Worm (Caenorhabditis elegans) whole organism, L4 larva: Measurements from ENCODE around the gene cnc-7.
A peak's percentile ranks its signal among the peaks of the same experiment; 100 is the strongest.

Experiments
- F26F4.8 ChIP-seq: fragments of 200-800 bp; sonication (Bioruptor generic); conservative IDR thresholded peaks from 2 replicates; pipeline ENCODE4 v1.3.6; 2022; ENCODE audit warnings: missing genetic modification characterization, missing compliant biosample characterization
- R02D3.7 ChIP-seq: fragments of 150-350 bp; sonication (generic microtip); optimal IDR thresholded peaks from 3 replicates; lab custom pipeline; 2014; ENCODE audit warnings: missing biosample characterization, missing genetic modification characterization
- Y48G9A.11 ChIP-seq: fragments of 200-800 bp; sonication (Bioruptor generic); IDR thresholded peaks from 2 replicates; pipeline ENCODE4 v1.3.6; 2022; ENCODE audit warnings: missing genetic modification reagents, missing genetic modification characterization, missing compliant biosample characterization
- Y5F2A.4 ChIP-seq: fragments of 200-800 bp; sonication (Bioruptor generic); optimal IDR thresholded peaks from 2 replicates; lab custom pipeline; 2018; ENCODE audit warnings: mild to moderate bottlenecking, missing genetic modification characterization, missing compliant biosample characterization
- aha-1 ChIP-seq: fragments of 150-350 bp; peaks from one replicate; lab custom pipeline; 2014; ENCODE audit warnings: missing biosample characterization, missing genetic modification characterization
- ceh-32 ChIP-seq: sonication (generic microtip); optimal IDR thresholded peaks from 2 replicates; lab custom pipeline; 2016; ENCODE audit warnings: mild to moderate bottlenecking, missing genetic modification characterization, missing compliant biosample characterization; ENCODE audit not compliant: poor library complexity
- ceh-62 ChIP-seq: sonication (generic microtip); optimal IDR thresholded peaks from 2 replicates; lab custom pipeline; 2017; ENCODE audit warnings: missing biosample characterization, missing genetic modification characterization
- ceh-82 ChIP-seq: sonication (generic microtip); optimal IDR thresholded peaks from 2 replicates; lab custom pipeline; 2017; ENCODE audit warnings: missing biosample characterization, missing genetic modification characterization
- ctbp-1 ChIP-seq: fragments of 200-800 bp; sonication (Bioruptor generic); IDR thresholded peaks from 2 replicates; pipeline ENCODE4 v1.3.6; 2022; ENCODE audit warnings: missing genetic modification reagents, missing genetic modification characterization, missing compliant biosample characterization
- daf-12 ChIP-seq: fragments of 150-350 bp; optimal IDR thresholded peaks from 2 replicates; lab custom pipeline; 2014; ENCODE audit warnings: missing biosample characterization, missing genetic modification reagents, missing genetic modification characterization
- daf-16 ChIP-seq, 3 experiments: sonication (generic microtip); optimal IDR thresholded peaks; 2 replicates each; lab custom pipeline; 2016 to 2017; ENCODE audit warnings: missing genetic modification characterization in 3 of 3, missing genetic modification reagents in 3 of 3, mild to moderate bottlenecking in 2 of 3, missing compliant biosample characterization in 2 of 3, missing biosample characterization in 1 of 3, moderate library complexity in 1 of 3
- daf-19 ChIP-seq: fragments of 200-800 bp; sonication (Bioruptor generic); conservative IDR thresholded peaks from 2 replicates; pipeline ENCODE4 v1.3.6; 2022; ENCODE audit warnings: missing genetic modification characterization, missing compliant biosample characterization
- dpl-1 ChIP-seq: fragments of 150-350 bp; optimal IDR thresholded peaks from 2 replicates; lab custom pipeline; 2014; ENCODE audit warnings: missing biosample characterization, missing genetic modification reagents, missing genetic modification characterization
- egl-27 ChIP-seq: sonication (generic microtip); optimal IDR thresholded peaks from 3 replicates; lab custom pipeline; 2017; ENCODE audit warnings: missing biosample characterization, missing genetic modification reagents, missing genetic modification characterization
- egl-43 ChIP-seq: fragments of 200-800 bp; sonication (Bioruptor generic); IDR thresholded peaks from 2 replicates; pipeline ENCODE4 v1.3.6; 2022; ENCODE audit warnings: missing genetic modification reagents, missing genetic modification characterization, missing compliant biosample characterization
- gei-8 ChIP-seq: fragments of 200-800 bp; sonication (Bioruptor generic); optimal IDR thresholded peaks from 2 replicates; lab custom pipeline; 2018; ENCODE audit warnings: mild to moderate bottlenecking, missing genetic modification characterization, missing compliant biosample characterization
- hif-1 ChIP-seq, 2 experiments: sonication (generic microtip); optimal IDR thresholded peaks; 2 replicates each; lab custom pipeline; 2016 to 2017; ENCODE audit warnings: missing compliant biosample characterization in 2 of 2, missing genetic modification characterization in 2 of 2, missing genetic modification reagents in 2 of 2, missing genotype in 2 of 2, mild to moderate bottlenecking in 1 of 2
- hlh-30 ChIP-seq: sonication (generic microtip); optimal IDR thresholded peaks from 2 replicates; lab custom pipeline; 2017; ENCODE audit warnings: antibody characterized with exemption, mild to moderate bottlenecking, missing genetic modification characterization, missing compliant biosample characterization; ENCODE audit not compliant: insufficient read depth
- lim-7 ChIP-seq: fragments of 200-800 bp; sonication (Bioruptor generic); IDR thresholded peaks from 2 replicates; pipeline ENCODE4 v1.3.6; 2022; ENCODE audit warnings: missing genetic modification characterization, missing compliant biosample characterization
- lin-1 ChIP-seq: fragments of 200-800 bp; sonication (Bioruptor generic); IDR thresholded peaks from 2 replicates; pipeline ENCODE4 v1.3.6; 2022; ENCODE audit warnings: missing genetic modification reagents, missing genetic modification characterization, missing compliant biosample characterization
- lin-13 ChIP-seq: fragments of 150-350 bp; optimal IDR thresholded peaks from 2 replicates; lab custom pipeline; 2014; ENCODE audit warnings: missing biosample characterization, missing genetic modification reagents, missing genetic modification characterization
- lin-29 ChIP-seq: fragments of 200-800 bp; sonication (Bioruptor generic); IDR thresholded peaks from 2 replicates; pipeline ENCODE4 v1.3.6; 2022; ENCODE audit warnings: missing genetic modification reagents, missing genetic modification characterization, missing compliant biosample characterization
- lin-38 ChIP-seq: fragments of 200-800 bp; sonication (Bioruptor generic); IDR thresholded peaks from 2 replicates; pipeline ENCODE4 v1.3.6; 2022; ENCODE audit warnings: missing genetic modification reagents, missing genetic modification characterization, missing compliant biosample characterization
- mdl-1 ChIP-seq, 2 experiments: fragments of 150-350 bp in 1 of 2; sonication (generic microtip) in 1 of 2; optimal IDR thresholded peaks; 2 replicates each; lab custom pipeline; 2014 to 2017; ENCODE audit warnings: missing biosample characterization in 2 of 2, missing genetic modification characterization in 2 of 2
- mxl-2 ChIP-seq: fragments of 200-800 bp; sonication (Bioruptor generic); conservative IDR thresholded peaks from 2 replicates; pipeline ENCODE4 v1.3.6; 2022; ENCODE audit warnings: missing genetic modification reagents, missing genetic modification characterization, missing compliant biosample characterization
- mxl-3 ChIP-seq: fragments of 200-800 bp; sonication (Bioruptor generic); optimal IDR thresholded peaks from 2 replicates; lab custom pipeline; 2018; ENCODE audit warnings: mild to moderate bottlenecking, missing genetic modification characterization, missing compliant biosample characterization
- nhr-10 ChIP-seq: fragments of 150-350 bp; optimal IDR thresholded peaks from 2 replicates; lab custom pipeline; 2014; ENCODE audit warnings: missing biosample characterization, missing genetic modification characterization
- nhr-111 ChIP-seq: fragments of 200-800 bp; sonication (Bioruptor generic); optimal IDR thresholded peaks from 2 replicates; lab custom pipeline; 2018; ENCODE audit warnings: mild to moderate bottlenecking, missing genetic modification characterization, missing compliant biosample characterization
- nhr-237 ChIP-seq: sonication (generic microtip); optimal IDR thresholded peaks from 2 replicates; lab custom pipeline; 2017; ENCODE audit warnings: missing biosample characterization, missing genetic modification characterization
- nhr-42 ChIP-seq: fragments of 200-800 bp; sonication (Bioruptor generic); IDR thresholded peaks from 2 replicates; pipeline ENCODE4 v1.3.6; 2022; ENCODE audit warnings: missing genetic modification characterization, missing compliant biosample characterization
- nhr-48 ChIP-seq: sonication (generic microtip); optimal IDR thresholded peaks from 2 replicates; lab custom pipeline; 2016; ENCODE audit warnings: mild to moderate bottlenecking, missing genetic modification characterization, missing compliant biosample characterization
- nhr-76 ChIP-seq: fragments of 150-350 bp; optimal IDR thresholded peaks from 2 replicates; lab custom pipeline; 2014; ENCODE audit warnings: missing biosample characterization, missing genetic modification characterization
- pqm-1 ChIP-seq: sonication (generic microtip); optimal IDR thresholded peaks from 2 replicates; lab custom pipeline; 2017; ENCODE audit warnings: missing biosample characterization, missing genetic modification characterization
- sdz-12 ChIP-seq: fragments of 200-800 bp; sonication (Bioruptor generic); optimal IDR thresholded peaks from 2 replicates; lab custom pipeline; 2018; ENCODE audit warnings: mild to moderate bottlenecking, missing genetic modification characterization, missing compliant biosample characterization
- skn-1 ChIP-seq: fragments of 150-350 bp; optimal IDR thresholded peaks from 2 replicates; lab custom pipeline; 2014; ENCODE audit warnings: missing biosample characterization, missing genetic modification characterization
- spr-1 ChIP-seq: sonication (generic microtip); optimal IDR thresholded peaks from 2 replicates; lab custom pipeline; 2016; ENCODE audit warnings: mild to moderate bottlenecking, missing genetic modification characterization, missing compliant biosample characterization
- zag-1 ChIP-seq: fragments of 150-350 bp; optimal IDR thresholded peaks from 2 replicates; lab custom pipeline; 2014; ENCODE audit warnings: missing biosample characterization, missing genetic modification characterization
- zfp-3 ChIP-seq: fragments of 200-800 bp; sonication (Bioruptor generic); conservative IDR thresholded peaks from 2 replicates; pipeline ENCODE4 v1.3.6; 2022; ENCODE audit warnings: missing genetic modification reagents, missing genetic modification characterization, missing compliant biosample characterization
- zip-2 ChIP-seq: fragments of 150-350 bp; optimal IDR thresholded peaks from 2 replicates; lab custom pipeline; 2014; ENCODE audit warnings: missing biosample characterization, missing genetic modification characterization
- ztf-11 ChIP-seq: fragments of 150-350 bp; optimal IDR thresholded peaks from 2 replicates; lab custom pipeline; 2014; ENCODE audit warnings: missing biosample characterization, missing genetic modification characterization
- ztf-7 ChIP-seq: fragments of 150-350 bp; optimal IDR thresholded peaks from 2 replicates; lab custom pipeline; 2014; ENCODE audit warnings: missing biosample characterization, missing genetic modification characterization

The cnc-7 gene

ce11 chrV:20418768-20419167, 24.9 kb downstream of the cnc-7 start (continued):
- no peak for TF ChIP-seq sdz-12 (GFP tag; lab: Kevin White, UChicago)
- TF ChIP-seq lin-29 (GFP tag; lab: Robert Waterston, UW) = no peak
- TF ChIP-seq dpl-1 = no peak
- no peak for TF ChIP-seq zip-2 (tag; lab: Kevin White, UChicago)
- TF ChIP-seq mxl-3 (GFP tag; lab: Kevin White, UChicago) = peak; percentile 80
- peak; percentile 75 for TF ChIP-seq nhr-48 (tag; lab: Kevin White, UChicago)
- TF ChIP-seq lin-13 (GFP tag; lab: Kevin White, UChicago) = no peak
- TF ChIP-seq R02D3.7 (tag; lab: Kevin White, UChicago) = no peak
- TF ChIP-seq lin-1 (GFP tag; lab: Robert Waterston, UW) = 0 out of 2 replicates have a peak, but pooled peaks have one; percentile 14
- no peak; the same call in 1 of the 2 replicates for TF ChIP-seq mxl-2 (GFP tag; lab: Robert Waterston, UW)
- no peak for TF ChIP-seq nhr-76 (tag; lab: Kevin White, UChicago)
- TF ChIP-seq nhr-237 (tag; lab: Kevin White, UChicago) = no peak
- no peak for TF ChIP-seq Y48G9A.11
- no peak for TF ChIP-seq F26F4.8 (GFP tag; lab: Robert Waterston, UW)
- TF ChIP-seq zfp-3 (GFP tag; lab: Robert Waterston, UW) = no peak

ce11 chrV:20419643-20420042, 25.8 kb downstream of the cnc-7 start:
- TF ChIP-seq daf-16 (GFP tag; optimal IDR thresholded peaks at IDR 0.05; lab: Kevin White, UChicago) (no peak), daf-16 (tag; optimal IDR thresholded peaks at IDR 0.05; lab: Kevin White, UChicago) (peak; percentile 16), nhr-10 (no peak), hlh-30 (tag; lab: Kevin White, UChicago) (peak; percentile 94), ztf-7 (tag; lab: Kevin White, UChicago) (no peak), gei-8 (GFP tag; lab: Kevin White, UChicago) (no peak), ceh-32 (no peak), nhr-111 (no peak), daf-12 (tag; lab: Kevin White, UChicago) (no peak), ceh-82 (tag; lab: Kevin White, UChicago) (no peak), egl-27 (tag; lab: Kevin White, UChicago) (no peak), aha-1 (tag; lab: Kevin White, UChicago) (no peak), egl-43 (GFP tag; lab: Robert Waterston, UW) (no peak), lin-38 (GFP tag; lab: Robert Waterston, UW) (no peak), ztf-11 (no peak), skn-1 (tag; lab: Kevin White, UChicago) (no peak), lin-29 (GFP tag; lab: Robert Waterston, UW) (no peak), ctbp-1 (GFP tag; lab: Robert Waterston, UW) (no peak), ceh-62 (tag; lab: Kevin White, UChicago) (no peak), dpl-1 (no peak), nhr-42 (no peak), hif-1 (tag; optimal IDR thresholded peaks at IDR 0.05; lab: Kevin White, UChicago) (peak in 1 of 2 experiments; percentile 17), spr-1 (tag; lab: Kevin White, UChicago) (no peak), zag-1 (no peak), pqm-1 (tag; lab: Kevin White, UChicago) (no peak), daf-19 (no peak), Y5F2A.4 (no peak), mdl-1 (tag; optimal IDR thresholded peaks at IDR 0.05; lab: Kevin White, UChicago) (peak in 1 of 2 experiments; percentile 11), lim-7 (no peak)
